Fruit fly (Drosophila melanogaster): ENCODE measurements around the gene Sys1.

DNA sequence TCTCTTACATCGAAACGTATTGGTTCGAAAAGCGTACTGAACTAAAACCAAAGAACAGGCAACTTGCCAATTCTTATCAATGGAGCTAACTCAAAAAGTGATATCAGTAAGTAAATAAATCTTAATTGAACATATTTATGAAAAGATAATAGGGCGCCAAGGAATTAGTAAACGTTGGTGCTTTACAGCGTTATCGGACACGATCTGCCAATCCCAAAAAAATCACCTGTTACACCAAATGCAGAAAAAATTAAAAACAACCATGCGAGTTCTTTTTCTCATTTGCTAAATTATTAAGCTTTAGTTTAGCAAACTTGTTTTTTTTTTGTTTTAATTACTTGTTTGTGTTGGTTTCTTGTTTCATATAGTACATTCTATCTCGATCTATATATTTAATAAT is 2.0 kb downstream of the Sys1 start, which contains the start of gene CG42489:
- TF ChIP-seq psq (optimal IDR thresholded peaks at IDR 0.05), result no peak
- no peak for TF ChIP-seq ttk (optimal IDR thresholded peaks at IDR 0.05)
- TF ChIP-seq Sin3A (optimal IDR thresholded peaks at IDR 0.05), result no peak
- no peak for TF ChIP-seq h (optimal IDR thresholded peaks at IDR 0.05)
- no peak for TF ChIP-seq insv (optimal IDR thresholded peaks at IDR 0.05)
- no peak for TF ChIP-seq Myc (optimal IDR thresholded peaks at IDR 0.05)
